Worm (Caenorhabditis elegans) whole organism, late embryonic: ENCODE data around the gene spch-1.

ENCODE experiments used
- T23F11.4 ChIP-seq: fragments of 200-800 bp; sonication (Bioruptor generic); optimal IDR thresholded peaks from 2 replicates; lab custom pipeline; 2018; ENCODE audit warnings: mild to moderate bottlenecking, missing genetic modification characterization, missing compliant biosample characterization
- ceh-14 ChIP-seq: sonication (generic microtip); optimal IDR thresholded peaks from 2 replicates; lab custom pipeline; 2016; ENCODE audit warnings: missing genotype, missing genetic modification characterization, missing compliant biosample characterization
- elt-2 ChIP-seq: sonication (generic microtip); optimal IDR thresholded peaks from 2 replicates; lab custom pipeline; 2016; ENCODE audit warnings: missing genetic modification reagents, missing genetic modification characterization, missing compliant biosample characterization
- unc-86 ChIP-seq: sonication (generic microtip); optimal IDR thresholded peaks from 2 replicates; lab custom pipeline; 2016; ENCODE audit warnings: missing genetic modification characterization, missing compliant biosample characterization

DNA sequence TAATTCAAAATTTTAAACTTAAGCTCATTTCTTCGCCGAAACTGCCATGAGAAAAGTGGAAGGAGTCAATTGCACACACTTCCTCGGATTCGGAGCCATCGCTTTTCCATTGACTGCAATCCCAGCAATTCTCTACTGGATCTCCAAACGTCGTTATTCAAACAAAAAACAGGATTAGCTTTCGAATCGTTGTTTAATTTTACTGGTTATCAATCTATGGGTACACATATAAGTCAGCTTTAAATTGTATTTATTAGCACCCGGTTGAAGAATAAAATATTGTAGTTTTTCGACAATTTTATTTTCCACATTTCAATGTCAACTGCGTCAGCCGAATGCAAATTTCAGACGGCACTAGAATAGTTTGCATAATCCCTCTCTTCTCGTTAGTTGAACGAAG, 18.6 kb upstream of the spch-1 start, which contains the start of gene glt-3:
- TF ChIP-seq T23F11.4 = no peak
- no peak for TF ChIP-seq elt-2 (tag; lab: Kevin White, UChicago)
- no peak for TF ChIP-seq ceh-14 (tag; lab: Kevin White, UChicago)
- no peak for TF ChIP-seq unc-86 (tag; lab: Kevin White, UChicago)
